Worm (Caenorhabditis elegans): ENCODE results near the gene C26B2.8.
A peak's percentile ranks its signal among the peaks of the same experiment; 100 is the strongest.

Gene C26B2.8

ce11 chrIV:8042005-8042404 is 28.1 kb downstream of the C26B2.8 start (continued):
- TF ChIP-seq nhr-28 (tag; optimal IDR thresholded peaks at IDR 0.05) (no peak), nhr-76 (tag; optimal IDR thresholded peaks at IDR 0.05) (no peak), lin-15B (tag; optimal IDR thresholded peaks at IDR 0.05) (no peak), ceh-28 (tag; optimal IDR thresholded peaks at IDR 0.05) (no peak)

ce11 chrIV:8042897-8043296 is 28.9 kb downstream of the C26B2.8 start:
- no peak for TF ChIP-seq ama-1 (optimal IDR thresholded peaks at IDR 0.05)
- TF ChIP-seq hmg-11 (tag; optimal IDR thresholded peaks at IDR 0.05), result no peak
- TF ChIP-seq lsy-12 (tag; optimal IDR thresholded peaks at IDR 0.05), result no peak
- TF ChIP-seq fkh-2 (tag; optimal IDR thresholded peaks at IDR 0.05), result no peak
- TF ChIP-seq elt-1 (tag; optimal IDR thresholded peaks at IDR 0.05), result no peak
- no peak for TF ChIP-seq ztf-11 (tag; optimal IDR thresholded peaks at IDR 0.05)

ce11 chrIV:8043722-8044121 is 29.8 kb downstream of the C26B2.8 start:
- TF ChIP-seq nhr-76 (tag; optimal IDR thresholded peaks at IDR 0.05), result no peak
- no peak for TF ChIP-seq daf-12 (tag; optimal IDR thresholded peaks at IDR 0.05)
- peak; percentile 47 for TF ChIP-seq nhr-43 (tag; optimal IDR thresholded peaks at IDR 0.05; ENCODE audit: poor library complexity, severe bottlenecking)
- TF ChIP-seq elt-3 (tag; optimal IDR thresholded peaks at IDR 0.05), result peak in 1 of 3 experiments; percentile 30
- no peak for TF ChIP-seq unc-39 (tag; optimal IDR thresholded peaks at IDR 0.05)

- no peak for TF ChIP-seq nhr-23 (tag; optimal IDR thresholded peaks at IDR 0.05)
- peak in 1 of 3 experiments; percentile 73 for TF ChIP-seq elt-3 (tag; optimal IDR thresholded peaks at IDR 0.05)
- peak; percentile 70 for TF ChIP-seq nhr-43 (tag; optimal IDR thresholded peaks at IDR 0.05; ENCODE audit: poor library complexity, severe bottlenecking)
- peak; percentile 31 for TF ChIP-seq nhr-25 (tag; optimal IDR thresholded peaks at IDR 0.05)
Observed at ce11 chrIV:8044574-8044973, 30.6 kb downstream of the C26B2.8 start, which contains the start of gene nhr-258. nhr-258 (plus strand) TSS chrIV:8044938.

ce11 chrIV:8048083-8048482 is 34.1 kb downstream of the C26B2.8 start:
- no peak for TF ChIP-seq nfya-1 (tag; optimal IDR thresholded peaks at IDR 0.05; ENCODE audit: insufficient read depth)
- no peak for TF ChIP-seq elt-2 (tag; optimal IDR thresholded peaks at IDR 0.05)
- no peak for TF ChIP-seq fkh-10 (GFP tag; optimal IDR thresholded peaks at IDR 0.05)

- TF ChIP-seq eor-1 (tag; optimal IDR thresholded peaks at IDR 0.05), result no peak
- TF ChIP-seq ZK546.5 (tag; optimal IDR thresholded peaks at IDR 0.05), result no peak
- no peak for TF ChIP-seq nhr-28 (tag; optimal IDR thresholded peaks at IDR 0.05)
- no peak for TF ChIP-seq tbx-2 (tag; optimal IDR thresholded peaks at IDR 0.05)
- no peak for TF ChIP-seq fos-1 (tag; optimal IDR thresholded peaks at IDR 0.05)
- TF ChIP-seq R02D3.7 (tag; optimal IDR thresholded peaks at IDR 0.05), result no peak
- TF ChIP-seq nhr-237 (tag; optimal IDR thresholded peaks at IDR 0.05), result no peak
- no peak for TF ChIP-seq daf-12 (tag; optimal IDR thresholded peaks at IDR 0.05)
- no peak for TF ChIP-seq elt-1 (tag; optimal IDR thresholded peaks at IDR 0.05)
- no peak for TF ChIP-seq hmg-11 (tag; optimal IDR thresholded peaks at IDR 0.05)
- TF ChIP-seq nfya-1 (tag; optimal IDR thresholded peaks at IDR 0.05; ENCODE audit: insufficient read depth), result no peak
- no peak for TF ChIP-seq unc-62 (GFP tag; optimal IDR thresholded peaks at IDR 0.05)
- TF ChIP-seq nhr-77 (tag; optimal IDR thresholded peaks at IDR 0.05), result no peak
- TF ChIP-seq unc-39 (tag; optimal IDR thresholded peaks at IDR 0.05), result no peak
- no peak for TF ChIP-seq nhr-25 (tag; optimal IDR thresholded peaks at IDR 0.05)
- TF ChIP-seq nhr-23 (tag; optimal IDR thresholded peaks at IDR 0.05), result no peak
- no peak for TF ChIP-seq ztf-4 (tag; optimal IDR thresholded peaks at IDR 0.05)
Observed at ce11 chrIV:8052694-8053093, 38.7 kb downstream of the C26B2.8 start.

ce11 chrIV:8053955-8054354 is 40.0 kb downstream of the C26B2.8 start:
- TF ChIP-seq egl-5 (tag; optimal IDR thresholded peaks at IDR 0.05), result no peak
- no peak for TF ChIP-seq nhr-77 (tag; optimal IDR thresholded peaks at IDR 0.05)
- TF ChIP-seq pha-4 (tag; optimal IDR thresholded peaks at IDR 0.05), result peak; percentile 68
